Worm (Caenorhabditis elegans) whole organism, late embryonic: Measurements from ENCODE around the gene F40B5.2.

ENCODE experiments used
- ceh-48 ChIP-seq: sonication (generic microtip); optimal IDR thresholded peaks from 2 replicates; lab custom pipeline; 2016; ENCODE audit warnings: missing genetic modification characterization, inconsistent platforms, missing compliant biosample characterization
- fkh-10 ChIP-seq: fragments of 150-350 bp; optimal IDR thresholded peaks from 2 replicates; lab custom pipeline; 2014; ENCODE audit warnings: missing biosample characterization, missing genetic modification reagents, missing genetic modification characterization
- lin-11 ChIP-seq: fragments of 200-800 bp; sonication (Bioruptor generic); optimal IDR thresholded peaks from 2 replicates; lab custom pipeline; 2018; ENCODE audit warnings: mild to moderate bottlenecking, missing genetic modification characterization, missing compliant biosample characterization
- pqm-1 ChIP-seq: sonication (generic microtip); optimal IDR thresholded peaks from 2 replicates; lab custom pipeline; 2016; ENCODE audit warnings: missing genetic modification characterization, missing compliant biosample characterization
- unc-42 ChIP-seq: sonication (generic microtip); optimal IDR thresholded peaks from 2 replicates; lab custom pipeline; 2016; ENCODE audit warnings: missing genotype, missing genetic modification characterization, missing compliant biosample characterization

DNA sequence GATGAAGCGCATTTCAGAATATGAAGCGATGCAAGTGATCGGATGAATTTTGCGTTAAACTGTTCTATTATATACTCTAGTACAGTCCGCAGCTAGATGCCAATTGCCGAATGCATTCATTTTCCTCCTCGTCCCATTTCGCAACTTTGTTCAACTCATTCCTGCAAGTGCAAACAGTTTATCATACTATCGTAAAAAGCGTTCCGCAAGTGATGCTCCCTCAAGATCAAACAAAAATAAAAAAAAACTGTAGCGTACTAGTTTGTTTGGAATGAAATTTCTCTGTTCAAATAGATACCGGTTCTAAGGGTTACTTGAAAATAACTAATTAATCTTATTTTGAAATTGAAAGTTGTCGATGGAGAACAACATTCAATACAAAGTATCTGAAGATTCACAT is 46.8 kb upstream of the F40B5.2 start, which contains the start of gene pqn-57:
- TF ChIP-seq lin-11 (tag; lab: Kevin White, UChicago) (no peak), unc-42 (no peak), ceh-48 (no peak), pqm-1 (tag; lab: Kevin White, UChicago) (no peak), fkh-10 (no peak)
